Worm (Caenorhabditis elegans) whole organism, mixed stage, embryonic: Measurements from ENCODE around the gene T27A8.7.

Experiments used
- ceh-43 ChIP-seq: fragments of 200-800 bp; sonication (Bioruptor generic); optimal IDR thresholded peaks from 2 replicates; lab custom pipeline; 2018; ENCODE audit warnings: mild to moderate bottlenecking, missing genetic modification characterization, moderate library complexity, missing compliant biosample characterization
- ham-2 ChIP-seq: fragments of 200-800 bp; sonication (Bioruptor generic); optimal IDR thresholded peaks from 2 replicates; lab custom pipeline; 2018; ENCODE audit warnings: mild to moderate bottlenecking, missing genetic modification characterization, missing compliant biosample characterization
- pha-4 ChIP-seq: fragments of 150-350 bp; optimal IDR thresholded peaks from 2 replicates; lab custom pipeline; 2018; ENCODE audit warnings: missing biosample characterization, missing genetic modification reagents, missing genetic modification characterization
- snpc-4 ChIP-seq: fragments of 150-350 bp; optimal IDR thresholded peaks from 2 replicates; lab custom pipeline; 2014; ENCODE audit warnings: missing biosample characterization, missing genetic modification characterization
- unc-39 ChIP-seq: fragments of 150-350 bp; optimal IDR thresholded peaks from 2 replicates; lab custom pipeline; 2014; ENCODE audit warnings: missing biosample characterization, missing genetic modification characterization
- unc-62 ChIP-seq: fragments of 150-350 bp; optimal IDR thresholded peaks from 2 replicates; lab custom pipeline; 2014; ENCODE audit warnings: missing biosample characterization, missing genetic modification reagents, missing genetic modification characterization

ce11 chrX:16067984-16068383, 12.6 kb downstream of the T27A8.7 start:
- TF ChIP-seq ham-2 (GFP tag; lab: Kevin White, UChicago) (no peak), unc-62 (GFP tag; lab: Kevin White, UChicago) (no peak), ceh-43 (GFP tag; lab: Kevin White, UChicago) (no peak), snpc-4 (no peak), pha-4 (tag; lab: Kevin White, UChicago) (no peak), unc-39 (tag; lab: Kevin White, UChicago) (no peak)
